Worm (Caenorhabditis elegans) whole organism, L4 larva: Measurements from ENCODE around the gene sri-60.

ENCODE experiments used
- aha-1 ChIP-seq: fragments of 150-350 bp; peaks from one replicate; lab custom pipeline; 2014; ENCODE audit warnings: missing biosample characterization, missing genetic modification characterization
- aly-2 ChIP-seq: sonication (generic microtip); optimal IDR thresholded peaks from 2 replicates; lab custom pipeline; 2018; ENCODE audit warnings: missing biosample characterization, missing genetic modification characterization
- ceh-82 ChIP-seq: sonication (generic microtip); optimal IDR thresholded peaks from 2 replicates; lab custom pipeline; 2017; ENCODE audit warnings: missing biosample characterization, missing genetic modification characterization
- ces-1 ChIP-seq: fragments of 150-350 bp; sonication (generic microtip); optimal IDR thresholded peaks from 4 replicates; lab custom pipeline; 2014; ENCODE audit warnings: missing biosample characterization, missing genetic modification reagents, missing genetic modification characterization
- dve-1 ChIP-seq: sonication (generic microtip); optimal IDR thresholded peaks from 2 replicates; lab custom pipeline; 2017; ENCODE audit warnings: antibody characterized with exemption, mild to moderate bottlenecking, missing genetic modification characterization, missing compliant biosample characterization; ENCODE audit not compliant: insufficient read depth
- hif-1 ChIP-seq, 2 experiments: sonication (generic microtip); optimal IDR thresholded peaks; 2 replicates each; lab custom pipeline; 2016 to 2017; ENCODE audit warnings: missing compliant biosample characterization in 2 of 2, missing genetic modification characterization in 2 of 2, missing genetic modification reagents in 2 of 2, missing genotype in 2 of 2, mild to moderate bottlenecking in 1 of 2
- lin-15B ChIP-seq: fragments of 150-350 bp; sonication (generic microtip); optimal IDR thresholded peaks from 3 replicates; lab custom pipeline; 2014; ENCODE audit warnings: missing biosample characterization, missing genetic modification characterization
- madf-9 ChIP-seq: fragments of 200-800 bp; sonication (Bioruptor generic); conservative IDR thresholded peaks from 2 replicates; pipeline ENCODE4 v1.3.6; 2022; ENCODE audit warnings: missing genetic modification reagents, missing genetic modification characterization, missing compliant biosample characterization
- mep-1 ChIP-seq: fragments of 150-350 bp; sonication (generic microtip); optimal IDR thresholded peaks from 3 replicates; lab custom pipeline; 2014; ENCODE audit warnings: missing biosample characterization, missing genetic modification characterization
- nhr-28 ChIP-seq: fragments of 150-350 bp; optimal IDR thresholded peaks from 2 replicates; lab custom pipeline; 2014; ENCODE audit warnings: missing biosample characterization, missing genetic modification characterization
- snpc-4 ChIP-seq: fragments of 150-350 bp; optimal IDR thresholded peaks from 2 replicates; lab custom pipeline; 2014; ENCODE audit warnings: missing biosample characterization, missing genetic modification characterization
- spr-1 ChIP-seq: sonication (generic microtip); optimal IDR thresholded peaks from 2 replicates; lab custom pipeline; 2016; ENCODE audit warnings: mild to moderate bottlenecking, missing genetic modification characterization, missing compliant biosample characterization
- zip-11 ChIP-seq: fragments of 200-800 bp; sonication (Bioruptor generic); IDR thresholded peaks from 2 replicates; pipeline ENCODE4 v1.3.6; 2022; ENCODE audit warnings: missing genetic modification characterization, missing compliant biosample characterization
- ztf-7 ChIP-seq: fragments of 150-350 bp; optimal IDR thresholded peaks from 2 replicates; lab custom pipeline; 2014; ENCODE audit warnings: missing biosample characterization, missing genetic modification characterization

ce11 chrII:2705200-2705599 is 2.5 kb upstream of the sri-60 start, which contains the start of gene srh-128:
- TF ChIP-seq madf-9 (GFP tag; lab: Robert Waterston, UW), result no peak
- no peak for TF ChIP-seq aha-1 (tag; lab: Kevin White, UChicago)
- TF ChIP-seq ces-1 (GFP tag; lab: Kevin White, UChicago), result no peak
- TF ChIP-seq ceh-82 (tag; lab: Kevin White, UChicago), result no peak
- TF ChIP-seq snpc-4 (tag; lab: Kevin White, UChicago), result no peak
- TF ChIP-seq ztf-7 (tag; lab: Kevin White, UChicago), result no peak
- no peak for TF ChIP-seq nhr-28 (tag; lab: Kevin White, UChicago)
- TF ChIP-seq lin-15B (tag; lab: Kevin White, UChicago), result no peak
- no peak for TF ChIP-seq hif-1 (tag; optimal IDR thresholded peaks at IDR 0.05; lab: Kevin White, UChicago)
- TF ChIP-seq spr-1 (tag; lab: Kevin White, UChicago), result no peak
- TF ChIP-seq dve-1, result no peak
- TF ChIP-seq mep-1, result no peak
- TF ChIP-seq aly-2, result no peak
- TF ChIP-seq zip-11 (GFP tag; lab: Robert Waterston, UW), result no peak
